Fruit fly (Drosophila melanogaster): ENCODE measurements around the gene CG6683.

- TF ChIP-seq acj6 (GFP tag; optimal IDR thresholded peaks at IDR 0.05) (no peak), OdsH (GFP tag; optimal IDR thresholded peaks at IDR 0.05) (no peak), spab (GFP tag; optimal IDR thresholded peaks at IDR 0.05) (no peak), Lpt (GFP tag; optimal IDR thresholded peaks at IDR 0.05) (no peak), CG8119 (GFP tag; IDR thresholded peaks at IDR 0.05) (peak; percentile 30; the same call in 1 of the 3 replicates), CG9139 (GFP tag; optimal IDR thresholded peaks at IDR 0.05) (no peak)
Measured at dm6 chr3L:8550836-8551235, 36.1 kb upstream of the CG6683 start.

Measured in whole organism, prepupa.